Worm (Caenorhabditis elegans) whole organism, midembryonic: ENCODE results near the gene srh-55.

Experiments used
- cog-1 ChIP-seq: sonication (generic microtip); optimal IDR thresholded peaks from 2 replicates; lab custom pipeline; 2016; ENCODE audit warnings: missing genetic modification characterization, missing compliant biosample characterization
- med-1 ChIP-seq: sonication (generic microtip); optimal IDR thresholded peaks from 2 replicates; lab custom pipeline; 2017; ENCODE audit warnings: missing genetic modification characterization, mild to moderate bottlenecking, missing compliant biosample characterization, antibody characterized with exemption, missing genetic modification reagents; ENCODE audit not compliant: insufficient read depth
- tab-1 ChIP-seq: fragments of 200-800 bp; sonication (Bioruptor generic); IDR thresholded peaks from 2 replicates; pipeline ENCODE4 v1.3.6; 2022; ENCODE audit warnings: missing genetic modification characterization, missing compliant biosample characterization

ce11 chrV:15148800-15149199 is 4.6 kb upstream of the srh-55 start, which contains the start of gene T09F5.1:
- TF ChIP-seq tab-1 (GFP tag; lab: Robert Waterston, UW) (no peak), med-1 (GFP tag; lab: Kevin White, UChicago) (no peak), cog-1 (tag; lab: Kevin White, UChicago) (no peak)
